Worm (Caenorhabditis elegans): ENCODE measurements around the gene Y76B12C.6.

Gene Y76B12C.6

ce11 chrIV:1980961-1981446, at the start of gene Y76B12C.6:
TSS of gene Y76B12C.6 (plus strand) at chrIV:1981396.
- no peak for TF ChIP-seq W03F9.2 (tag; optimal IDR thresholded peaks at IDR 0.05)
- no peak for TF ChIP-seq him-1 (tag; optimal IDR thresholded peaks at IDR 0.05)
- TF ChIP-seq dao-5 (tag; optimal IDR thresholded peaks at IDR 0.05), result no peak

ce11 chrIV:1945200-1945599, 36.0 kb upstream of the Y76B12C.6 start:
- no peak for TF ChIP-seq him-1 (tag; optimal IDR thresholded peaks at IDR 0.05)
- TF ChIP-seq W03F9.2 (tag; optimal IDR thresholded peaks at IDR 0.05), result no peak
- TF ChIP-seq dao-5 (tag; optimal IDR thresholded peaks at IDR 0.05), result no peak

DNA sequence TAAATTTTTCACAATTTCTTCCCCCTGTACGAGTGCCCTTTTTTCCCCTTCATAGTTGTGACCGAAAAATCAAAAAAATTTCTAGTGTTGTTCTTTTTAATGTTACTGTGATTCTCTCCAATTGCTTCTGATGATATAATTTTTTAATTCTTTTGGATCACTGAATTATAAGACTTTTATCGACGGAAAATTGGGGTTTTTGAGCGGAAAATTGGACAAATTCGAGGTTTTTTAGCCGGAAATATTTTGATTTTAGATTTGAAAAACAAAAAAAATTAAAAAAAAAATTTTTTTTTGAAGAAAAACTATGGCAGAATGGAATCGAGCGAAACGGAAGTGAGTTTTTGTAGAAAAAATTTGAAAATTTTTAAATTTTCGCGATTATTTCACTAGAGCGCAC, 33.3 kb upstream of the Y76B12C.6 start, which contains the start of gene tsen-54:
tsen-54 (plus strand) TSS at position 301 of the 400 bp plus-strand sequence.
- TF ChIP-seq him-1 (tag; optimal IDR thresholded peaks at IDR 0.05) (no peak), W03F9.2 (tag; optimal IDR thresholded peaks at IDR 0.05) (no peak), dao-5 (tag; optimal IDR thresholded peaks at IDR 0.05) (no peak)

DNA sequence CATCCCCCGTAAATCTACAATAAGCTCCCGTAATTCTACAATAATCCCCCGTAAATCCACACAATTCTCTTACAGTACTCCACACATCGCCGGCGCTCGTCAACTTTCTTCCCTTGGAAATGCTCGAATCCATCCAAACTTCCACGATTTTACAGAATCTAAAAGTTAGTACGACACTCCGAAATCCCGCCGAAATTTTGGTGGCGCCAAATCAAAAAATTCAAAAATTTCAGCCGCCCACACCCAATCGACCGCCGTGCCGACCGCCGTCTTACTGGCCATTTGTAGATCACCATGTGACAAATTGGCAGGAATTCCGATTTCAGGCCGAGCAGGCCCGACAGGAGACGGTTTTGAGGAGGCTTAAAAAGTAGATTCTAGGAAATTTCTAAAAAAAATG, 28.9 kb upstream of the Y76B12C.6 start:
- TF ChIP-seq him-1 (tag; optimal IDR thresholded peaks at IDR 0.05) (no peak), W03F9.2 (tag; optimal IDR thresholded peaks at IDR 0.05) (no peak), dao-5 (tag; optimal IDR thresholded peaks at IDR 0.05) (no peak)

ce11 chrIV:1953132-1953629, 28.0 kb upstream of the Y76B12C.6 start, which contains the start of gene F52C12.2:
TSS of gene F52C12.2 (plus strand) at chrIV:1953579.
- TF ChIP-seq W03F9.2 (tag; optimal IDR thresholded peaks at IDR 0.05), result no peak
- TF ChIP-seq him-1 (tag; optimal IDR thresholded peaks at IDR 0.05), result no peak
- TF ChIP-seq dao-5 (tag; optimal IDR thresholded peaks at IDR 0.05), result no peak

DNA sequence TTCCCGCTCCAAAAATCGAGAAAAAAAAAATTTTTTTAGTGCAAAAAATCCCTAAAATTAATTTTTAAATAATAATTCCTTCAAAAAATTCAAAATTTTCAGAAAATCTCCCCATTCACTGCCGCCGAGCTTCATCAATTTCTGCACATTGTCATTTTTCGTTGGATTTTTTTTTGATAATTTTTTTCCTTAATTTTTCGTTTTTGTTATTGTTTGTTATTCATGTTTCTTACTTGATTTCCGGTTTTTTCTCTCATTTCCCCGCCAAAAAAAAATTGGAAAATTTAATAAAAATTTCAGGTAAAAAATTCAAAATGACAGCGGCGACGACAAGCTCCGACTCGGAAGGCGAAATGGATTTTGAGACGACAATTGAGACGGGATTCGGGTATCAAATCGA, 24.8 kb upstream of the Y76B12C.6 start, which contains the start of gene F52C12.6:
F52C12.6 (plus strand) TSS at position 301 of the 400 bp plus-strand sequence.
- TF ChIP-seq dao-5 (tag; optimal IDR thresholded peaks at IDR 0.05) (no peak), him-1 (tag; optimal IDR thresholded peaks at IDR 0.05) (no peak), W03F9.2 (tag; optimal IDR thresholded peaks at IDR 0.05) (no peak)

DNA sequence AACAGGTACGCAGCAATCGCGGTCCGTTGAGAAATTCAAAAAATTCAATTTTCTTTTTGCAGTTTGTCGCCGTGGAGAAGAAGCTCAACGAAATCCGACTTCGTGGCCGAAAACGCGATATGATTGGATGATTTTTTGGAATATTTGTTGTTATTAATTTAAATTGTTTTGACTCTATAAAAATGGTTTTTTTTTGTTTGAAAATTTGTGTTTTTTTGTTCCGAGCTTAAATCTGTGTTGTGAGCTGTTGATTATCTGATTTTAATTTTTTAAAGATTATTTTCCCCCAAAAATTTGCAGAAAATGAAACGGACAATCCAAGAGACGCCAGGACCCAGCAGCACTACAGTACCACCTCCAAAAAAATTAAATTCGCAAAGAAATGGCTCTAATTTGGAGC, 21.6 kb upstream of the Y76B12C.6 start, which contains the start of gene tdpo-1:
tdpo-1 (plus strand) TSS at position 301 of the 400 bp plus-strand sequence.
- TF ChIP-seq W03F9.2 (tag; optimal IDR thresholded peaks at IDR 0.05) (no peak), him-1 (tag; optimal IDR thresholded peaks at IDR 0.05) (no peak), dao-5 (tag; optimal IDR thresholded peaks at IDR 0.05) (no peak)

- TF ChIP-seq him-1 (tag; optimal IDR thresholded peaks at IDR 0.05) (no peak), dao-5 (tag; optimal IDR thresholded peaks at IDR 0.05) (no peak), W03F9.2 (tag; optimal IDR thresholded peaks at IDR 0.05) (no peak)
Measured at ce11 chrIV:1963247-1963646, 17.9 kb upstream of the Y76B12C.6 start, which contains the start of gene ulp-3. TSS of gene ulp-3 (plus strand) at chrIV:1963634.

DNA sequence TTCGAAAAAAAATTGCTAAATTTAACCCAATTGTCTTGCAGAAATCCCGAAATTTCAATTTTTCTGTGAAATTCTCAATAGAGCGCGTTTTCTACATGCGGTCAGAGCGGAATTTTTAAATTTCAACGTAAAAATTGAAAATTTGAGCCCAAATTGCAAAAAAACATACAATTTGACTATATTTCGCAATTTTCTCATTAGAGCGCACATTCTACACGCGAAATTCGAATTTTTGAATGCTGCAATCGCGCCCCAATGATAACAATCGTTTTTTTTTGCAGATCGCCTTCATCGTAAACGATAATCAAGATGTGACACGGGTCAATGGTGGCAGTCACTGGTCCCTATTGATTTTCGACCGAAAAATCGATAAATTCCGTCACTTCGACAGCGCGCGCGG, 17.1 kb upstream of the Y76B12C.6 start:
- no peak for TF ChIP-seq W03F9.2 (tag; optimal IDR thresholded peaks at IDR 0.05)
- no peak for TF ChIP-seq dao-5 (tag; optimal IDR thresholded peaks at IDR 0.05)
- no peak for TF ChIP-seq him-1 (tag; optimal IDR thresholded peaks at IDR 0.05)

DNA sequence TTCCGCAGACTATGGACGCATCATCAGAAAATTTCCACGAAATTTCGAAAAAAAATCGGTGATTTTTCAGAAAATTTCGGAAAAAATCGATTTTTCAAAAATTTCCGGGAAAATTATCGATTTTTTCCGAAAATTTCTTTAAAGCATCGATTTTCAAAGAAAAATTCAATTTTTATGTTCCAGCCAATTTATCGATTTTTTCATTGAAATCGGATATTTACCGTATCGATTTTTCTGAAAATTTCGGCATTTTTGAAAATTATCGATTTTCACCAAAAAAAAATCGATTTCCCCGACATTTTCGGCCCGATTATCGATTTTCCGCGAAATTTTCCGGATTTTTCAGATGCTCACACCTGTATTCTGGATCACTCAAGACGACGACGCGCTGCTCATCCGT, 16.1 kb upstream of the Y76B12C.6 start, which contains the start of gene Y48A5A.1:
Y48A5A.1 (plus strand) TSS at position 347 of the 400 bp plus-strand sequence.
- TF ChIP-seq him-1 (tag; optimal IDR thresholded peaks at IDR 0.05), result no peak
- no peak for TF ChIP-seq dao-5 (tag; optimal IDR thresholded peaks at IDR 0.05)
- TF ChIP-seq W03F9.2 (tag; optimal IDR thresholded peaks at IDR 0.05), result no peak

- TF ChIP-seq dao-5 (tag; optimal IDR thresholded peaks at IDR 0.05) (no peak), W03F9.2 (tag; optimal IDR thresholded peaks at IDR 0.05) (no peak), him-1 (tag; optimal IDR thresholded peaks at IDR 0.05) (no peak)
Measured at ce11 chrIV:1969353-1969752, 11.8 kb upstream of the Y76B12C.6 start, which contains the start of gene Y48A5A.3. TSS of gene Y48A5A.3 (plus strand) at chrIV:1969737.

DNA sequence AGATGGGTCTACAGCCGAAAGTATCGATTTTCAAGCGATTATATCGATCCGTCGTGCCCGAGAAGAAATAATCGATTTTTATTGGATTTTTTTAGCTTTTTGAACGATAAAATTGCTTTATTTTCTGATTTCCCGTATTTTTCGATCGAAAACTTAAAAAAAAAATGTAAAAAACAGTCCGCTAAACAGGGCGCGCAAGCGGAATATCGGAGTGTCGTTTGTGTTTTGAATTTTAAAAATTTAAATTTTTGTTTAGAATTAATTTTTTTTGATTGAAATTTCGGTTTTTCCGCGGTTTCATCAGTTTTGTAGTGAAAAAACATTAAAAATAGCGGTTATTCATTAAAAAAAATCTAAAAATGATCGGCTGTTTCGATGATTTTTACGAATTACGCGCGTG, 11.0 kb upstream of the Y76B12C.6 start:
- TF ChIP-seq dao-5 (tag; optimal IDR thresholded peaks at IDR 0.05) (no peak), W03F9.2 (tag; optimal IDR thresholded peaks at IDR 0.05) (no peak), him-1 (tag; optimal IDR thresholded peaks at IDR 0.05) (no peak)

DNA sequence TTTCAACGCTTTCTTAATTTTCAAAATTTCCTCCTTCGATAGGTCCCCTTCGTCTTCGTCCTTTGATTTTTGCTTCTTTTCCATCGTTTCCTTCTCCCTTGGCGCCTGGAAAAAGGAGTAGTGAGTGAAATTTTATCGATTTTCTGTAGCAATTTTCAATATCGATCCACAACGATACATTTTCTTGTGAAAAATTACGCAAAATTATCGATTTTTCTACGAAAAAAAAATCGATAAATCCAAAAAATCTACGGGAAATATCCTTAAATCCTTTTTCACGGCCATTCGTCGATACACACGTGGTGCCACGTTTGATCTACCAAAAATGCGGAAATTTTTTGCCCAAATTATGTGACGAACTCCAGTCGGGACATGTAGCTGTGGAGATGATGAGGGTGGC, 10.1 kb upstream of the Y76B12C.6 start:
- TF ChIP-seq W03F9.2 (tag; optimal IDR thresholded peaks at IDR 0.05) (no peak), him-1 (tag; optimal IDR thresholded peaks at IDR 0.05) (no peak), dao-5 (tag; optimal IDR thresholded peaks at IDR 0.05) (no peak)

DNA sequence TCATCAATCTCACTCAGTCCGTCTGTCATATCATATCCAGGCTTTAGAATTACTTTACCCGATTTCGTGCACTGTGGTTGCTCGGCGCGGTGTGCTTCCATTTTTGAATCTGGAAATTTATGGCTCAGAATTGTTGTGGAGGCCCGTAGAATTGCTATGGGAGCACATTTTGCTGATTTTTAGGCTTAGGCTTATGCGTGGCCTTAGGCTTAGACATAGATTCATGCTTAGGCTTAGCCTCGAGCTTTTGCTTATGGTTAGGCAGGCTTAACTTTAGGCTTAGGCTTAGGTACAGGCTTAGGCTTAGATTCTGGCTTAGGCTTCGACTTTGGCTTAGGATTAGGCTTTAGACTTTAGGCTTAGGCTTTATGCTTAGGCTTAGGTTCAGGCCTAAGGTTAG, 8.9 kb upstream of the Y76B12C.6 start, which contains the start of gene Y76B12C.4:
Y76B12C.4 (minus strand) TSS at position 101 of the 400 bp plus-strand sequence.
- no peak for TF ChIP-seq him-1 (tag; optimal IDR thresholded peaks at IDR 0.05)
- no peak for TF ChIP-seq W03F9.2 (tag; optimal IDR thresholded peaks at IDR 0.05)
- no peak for TF ChIP-seq dao-5 (tag; optimal IDR thresholded peaks at IDR 0.05)

Data from whole organism, L4/young adult.